Fruit fly (Drosophila melanogaster): Measurements from ENCODE around the gene Nup133.

Nup133 gene

dm6 chr3R:22672695-22673346, 17.6 kb upstream of the Nup133 start:
- no peak for TF ChIP-seq D1 (tag; optimal IDR thresholded peaks at IDR 0.05)
- no peak for TF ChIP-seq CG14655 (GFP tag; optimal IDR thresholded peaks at IDR 0.05)
- TF ChIP-seq Pif1A (GFP tag; optimal IDR thresholded peaks at IDR 0.05): no peak
- no peak for TF ChIP-seq fd96Ca (GFP tag; IDR thresholded peaks at IDR 0.05)
- TF ChIP-seq CG15710 (tag; optimal IDR thresholded peaks at IDR 0.05): no peak
- no peak for TF ChIP-seq CG10348 (GFP tag; IDR thresholded peaks at IDR 0.05)
- no peak for TF ChIP-seq CG34367 (tag; optimal IDR thresholded peaks at IDR 0.05)
- TF ChIP-seq gl (tag; optimal IDR thresholded peaks at IDR 0.05): no peak

dm6 chr3R:22673528-22673959, 16.9 kb upstream of the Nup133 start:
- TF ChIP-seq CG9948 (tag; optimal IDR thresholded peaks at IDR 0.05) (peak; percentile 67), gl (tag; optimal IDR thresholded peaks at IDR 0.05) (no peak), CG14655 (GFP tag; optimal IDR thresholded peaks at IDR 0.05) (no peak), EcR (GFP tag; optimal IDR thresholded peaks at IDR 0.05) (no peak), Pif1B (GFP tag; optimal IDR thresholded peaks at IDR 0.05) (peak; percentile 45), rn (GFP tag; IDR thresholded peaks at IDR 0.05) (no peak), CG15710 (tag; optimal IDR thresholded peaks at IDR 0.05) (peak; percentile 62), D1 (tag; optimal IDR thresholded peaks at IDR 0.05) (peak; percentile 10), Ets98B (GFP tag; IDR thresholded peaks at IDR 0.05) (no peak), CG32121 (GFP tag; IDR thresholded peaks at IDR 0.05) (no peak), CG8301 (tag; optimal IDR thresholded peaks at IDR 0.05) (peak; percentile 12), Pif1A (GFP tag; optimal IDR thresholded peaks at IDR 0.05) (no peak), CG4496 (GFP tag; IDR thresholded peaks at IDR 0.05) (no peak), Snoo (tag; optimal IDR thresholded peaks at IDR 0.05) (no peak), fd96Ca (GFP tag; IDR thresholded peaks at IDR 0.05) (no peak), CG8159 (tag; optimal IDR thresholded peaks at IDR 0.05) (peak; percentile 76), CG17806 (tag; optimal IDR thresholded peaks at IDR 0.05) (peak; percentile 61), CG34367 (tag; optimal IDR thresholded peaks at IDR 0.05) (peak; percentile 51), CG13204 (GFP tag; optimal IDR thresholded peaks at IDR 0.05) (no peak)

DNA sequence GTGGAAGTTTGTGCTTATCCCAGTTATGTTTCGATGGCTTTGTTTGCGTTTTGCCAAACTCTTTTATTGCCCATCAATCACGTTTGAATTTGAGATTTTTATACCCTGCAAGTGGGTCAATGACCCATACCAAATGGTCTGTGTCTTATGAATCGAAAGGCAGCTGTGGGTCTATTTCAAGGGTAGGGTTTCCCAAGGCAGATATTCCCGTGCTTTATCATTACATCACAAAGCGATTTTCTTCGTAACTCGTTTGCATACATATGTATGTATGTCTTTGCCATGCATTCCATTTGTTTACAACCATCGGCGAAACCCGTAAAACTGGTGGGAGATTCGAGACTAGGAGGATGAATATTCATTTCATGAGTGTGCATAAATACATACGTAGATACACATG, 15.0 kb upstream of the Nup133 start:
- TF ChIP-seq Pif1A (GFP tag; optimal IDR thresholded peaks at IDR 0.05) (no peak), CG8301 (tag; optimal IDR thresholded peaks at IDR 0.05) (no peak), EcR (GFP tag; optimal IDR thresholded peaks at IDR 0.05) (peak; percentile 81), Ets98B (GFP tag; IDR thresholded peaks at IDR 0.05) (no peak), fd96Ca (GFP tag; IDR thresholded peaks at IDR 0.05) (no peak)

dm6 chr3R:22684044-22684947, 6.1 kb upstream of the Nup133 start:
- TF ChIP-seq CG10348 (GFP tag; IDR thresholded peaks at IDR 0.05) (no peak), gl (tag; optimal IDR thresholded peaks at IDR 0.05) (no peak), rn (GFP tag; IDR thresholded peaks at IDR 0.05) (no peak), Ets98B (GFP tag; IDR thresholded peaks at IDR 0.05) (no peak), CG8301 (tag; optimal IDR thresholded peaks at IDR 0.05) (no peak), CG13204 (GFP tag; optimal IDR thresholded peaks at IDR 0.05) (no peak), CG9948 (tag; optimal IDR thresholded peaks at IDR 0.05) (no peak), EcR (GFP tag; optimal IDR thresholded peaks at IDR 0.05) (no peak), CG15710 (tag; optimal IDR thresholded peaks at IDR 0.05) (no peak), CG4496 (GFP tag; IDR thresholded peaks at IDR 0.05) (no peak), D1 (tag; optimal IDR thresholded peaks at IDR 0.05) (no peak), CG17806 (tag; optimal IDR thresholded peaks at IDR 0.05) (no peak), Pif1A (GFP tag; optimal IDR thresholded peaks at IDR 0.05) (no peak), fd96Ca (GFP tag; IDR thresholded peaks at IDR 0.05) (no peak)

DNA sequence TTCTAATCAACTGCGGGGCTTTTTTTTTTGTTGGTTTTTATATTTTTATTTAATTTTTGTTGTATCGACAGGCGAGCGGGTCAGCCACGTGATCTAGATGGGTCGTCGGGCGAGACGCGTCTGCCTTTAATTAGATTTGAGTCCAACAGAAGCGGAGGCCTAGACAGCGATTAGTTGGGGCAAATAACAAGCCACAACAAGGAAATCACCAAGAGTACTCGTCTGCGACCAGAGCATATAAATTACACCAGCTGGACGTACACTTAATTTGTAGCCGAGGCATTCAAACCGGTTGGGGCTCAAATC, 5.5 kb upstream of the Nup133 start:
- TF ChIP-seq Snoo (tag; optimal IDR thresholded peaks at IDR 0.05): no peak
- no peak for TF ChIP-seq CG13204 (GFP tag; optimal IDR thresholded peaks at IDR 0.05)
- TF ChIP-seq CG14655 (GFP tag; optimal IDR thresholded peaks at IDR 0.05): no peak
- TF ChIP-seq CG9948 (tag; optimal IDR thresholded peaks at IDR 0.05): no peak
- no peak for TF ChIP-seq CG8159 (tag; optimal IDR thresholded peaks at IDR 0.05)
- TF ChIP-seq Pif1A (GFP tag; optimal IDR thresholded peaks at IDR 0.05): no peak
- TF ChIP-seq D1 (tag; optimal IDR thresholded peaks at IDR 0.05): no peak
- no peak for TF ChIP-seq Ets98B (GFP tag; IDR thresholded peaks at IDR 0.05)
- TF ChIP-seq CG12605 (GFP tag; IDR thresholded peaks at IDR 0.05): no peak
- TF ChIP-seq CG10348 (GFP tag; IDR thresholded peaks at IDR 0.05): no peak
- TF ChIP-seq EcR (GFP tag; optimal IDR thresholded peaks at IDR 0.05): no peak
- no peak for TF ChIP-seq CG8301 (tag; optimal IDR thresholded peaks at IDR 0.05)
- TF ChIP-seq gl (tag; optimal IDR thresholded peaks at IDR 0.05): no peak
- no peak for TF ChIP-seq Pif1B (GFP tag; optimal IDR thresholded peaks at IDR 0.05)
- no peak for TF ChIP-seq CG17806 (tag; optimal IDR thresholded peaks at IDR 0.05)
- no peak for TF ChIP-seq CG15710 (tag; optimal IDR thresholded peaks at IDR 0.05)
- no peak for TF ChIP-seq fd96Ca (GFP tag; IDR thresholded peaks at IDR 0.05)
- TF ChIP-seq CG4496 (GFP tag; IDR thresholded peaks at IDR 0.05): no peak

DNA sequence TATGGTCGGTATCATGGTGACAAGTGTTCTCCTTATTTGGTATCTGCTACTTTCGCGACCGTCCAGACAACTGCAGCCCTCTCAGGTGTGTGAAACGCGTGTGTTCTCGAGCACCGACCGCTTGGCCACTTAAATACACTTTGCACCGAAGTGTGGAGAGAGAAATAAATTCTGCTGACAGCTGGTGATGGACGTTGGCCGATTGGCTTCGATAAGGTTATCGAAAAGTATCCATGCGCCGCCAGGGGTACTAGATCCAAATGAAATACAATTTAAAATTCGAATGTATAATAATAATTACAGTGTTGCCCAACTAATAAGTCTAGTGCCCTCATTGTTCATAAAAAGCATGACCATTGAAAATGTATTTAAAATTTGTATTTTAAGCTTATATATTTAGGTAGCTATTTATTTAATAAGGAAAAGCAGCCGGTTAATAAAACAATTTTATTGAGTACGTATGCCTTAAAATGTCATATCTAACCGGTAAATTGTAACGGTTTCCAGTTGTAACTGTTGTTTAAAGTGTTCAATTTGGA, 4.0 kb upstream of the Nup133 start, which contains the start of the genes Gclm and CG17625:
TSS of gene Gclm (minus strand) at position 175 of the 539 bp plus-strand sequence.
TSS of gene CG17625 (plus strand) at position 514 of the 539 bp plus-strand sequence.
- TF ChIP-seq D1 (tag; optimal IDR thresholded peaks at IDR 0.05) (no peak), EcR (GFP tag; optimal IDR thresholded peaks at IDR 0.05) (no peak), CG13204 (GFP tag; optimal IDR thresholded peaks at IDR 0.05) (no peak), CG8159 (tag; optimal IDR thresholded peaks at IDR 0.05) (peak; percentile 26), CG15710 (tag; optimal IDR thresholded peaks at IDR 0.05) (peak; percentile 32), Pif1B (GFP tag; optimal IDR thresholded peaks at IDR 0.05) (no peak), Ets98B (GFP tag; IDR thresholded peaks at IDR 0.05) (peak; percentile 45; the same call in 1 of the 2 replicates), CG34367 (tag; optimal IDR thresholded peaks at IDR 0.05) (peak; percentile 2), gl (tag; optimal IDR thresholded peaks at IDR 0.05) (peak; percentile 55), CG10348 (GFP tag; IDR thresholded peaks at IDR 0.05) (no peak), CG32121 (GFP tag; IDR thresholded peaks at IDR 0.05) (peak; percentile 49; the same call in 1 of the 2 replicates), CG12605 (GFP tag; IDR thresholded peaks at IDR 0.05) (peak; percentile 71), Pif1A (GFP tag; optimal IDR thresholded peaks at IDR 0.05) (no peak), CG8301 (tag; optimal IDR thresholded peaks at IDR 0.05) (peak; percentile 19), fd96Ca (GFP tag; IDR thresholded peaks at IDR 0.05) (0 out of 3 replicates have a peak, but pooled peaks have one; percentile 58), CG4496 (GFP tag; IDR thresholded peaks at IDR 0.05) (peak; percentile 20; the same call in 1 of the 3 replicates), CG9948 (tag; optimal IDR thresholded peaks at IDR 0.05) (peak; percentile 1), CG14655 (GFP tag; optimal IDR thresholded peaks at IDR 0.05) (no peak), CG17806 (tag; optimal IDR thresholded peaks at IDR 0.05) (peak; percentile 1), Snoo (tag; optimal IDR thresholded peaks at IDR 0.05) (peak; percentile 52), rn (GFP tag; IDR thresholded peaks at IDR 0.05) (no peak)
